Comparison of ENCODE assay signal across 1 worm cellular context in genomic region chrX:11640463-11640995, ce11.
TF ChIP-seq lines count a peak whose summit lies in the region.

No protein-coding gene starts in this region.

TF ChIP-seq in whole organism, L1 larva, 84 proteins besides CTCF, POLR2A, EP300 and RAD21 (continued from another document):
- TF ChIP-seq nhr-90 (tag; optimal IDR thresholded peaks at IDR 0.05; lab: Kevin White, UChicago; ENCODE audit: poor library complexity) (no peak), rnt-1 (tag; optimal IDR thresholded peaks at IDR 0.05; lab: Kevin White, UChicago) (peak; percentile 18), hlh-17 (GFP tag; optimal IDR thresholded peaks at IDR 0.05; lab: Kevin White, UChicago; ENCODE audit: borderline replicate concordance) (no peak), mep-1 (tag; optimal IDR thresholded peaks at IDR 0.05; lab: Kevin White, UChicago) (peak; percentile 36), lin-35 (GFP tag; optimal IDR thresholded peaks at IDR 0.05; lab: Kevin White, UChicago) (no peak), C16A3.4 (tag; optimal IDR thresholded peaks at IDR 0.05; lab: Kevin White, UChicago) (no peak), elt-2 (tag; optimal IDR thresholded peaks at IDR 0.05; lab: Kevin White, UChicago) (no peak), ets-5 (GFP tag; IDR thresholded peaks at IDR 0.05; lab: Robert Waterston, UW) (no peak), nhr-47 (tag; optimal IDR thresholded peaks at IDR 0.05; lab: Kevin White, UChicago) (no peak), tlp-1 (tag; optimal IDR thresholded peaks at IDR 0.05; lab: Kevin White, UChicago) (no peak)
